Worm (Caenorhabditis elegans): ENCODE measurements around the gene T23F11.2.

Gene T23F11.2

DNA sequence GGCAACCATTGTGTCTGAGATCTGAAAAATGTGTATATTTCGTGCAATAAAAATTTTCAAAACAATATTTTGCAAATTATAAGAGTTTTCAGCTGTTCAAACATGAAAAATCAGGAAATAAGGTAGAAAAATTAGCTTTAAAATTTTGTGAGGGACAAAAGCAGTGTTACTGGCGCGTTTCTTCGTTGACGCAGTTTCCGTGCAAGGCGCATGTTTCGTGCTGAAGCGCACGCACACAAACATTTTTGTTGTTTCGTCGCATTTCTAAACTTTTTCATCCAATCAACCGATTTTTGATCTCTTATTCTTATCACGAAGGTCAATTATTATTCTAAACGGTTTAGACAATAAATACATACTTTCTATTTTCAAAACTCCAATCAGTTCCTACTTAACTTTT is 38.0 kb upstream of the T23F11.2 start, which contains the start of gene nifk-1 (continued):
- TF ChIP-seq madf-3 (GFP tag; IDR thresholded peaks at IDR 0.05) (0 out of 2 replicates have a peak, but pooled peaks have one; percentile 14), egrh-3 (GFP tag; IDR thresholded peaks at IDR 0.05) (no peak), snpc-1.3 (tag; optimal IDR thresholded peaks at IDR 0.05; ENCODE audit: insufficient read depth) (no peak), ztf-28 (GFP tag; IDR thresholded peaks at IDR 0.05) (no peak), snpc-4 (GFP tag; optimal IDR thresholded peaks at IDR 0.05) (no peak), snpc-4 (tag; optimal IDR thresholded peaks at IDR 0.05) (peak in 3 of 4 experiments; percentile 28 to 69 (median 68)), attf-6 (GFP tag; IDR thresholded peaks at IDR 0.05) (no peak), ztf-3 (GFP tag; optimal IDR thresholded peaks at IDR 0.05) (no peak), nfya-2 (GFP tag; IDR thresholded peaks at IDR 0.05) (no peak), die-1 (tag; optimal IDR thresholded peaks at IDR 0.05) (no peak), tbx-9 (tag; optimal IDR thresholded peaks at IDR 0.05; ENCODE audit: borderline replicate concordance) (no peak), C17E4.6 (GFP tag; IDR thresholded peaks at IDR 0.05) (no peak), cebp-2 (GFP tag; IDR thresholded peaks at IDR 0.05) (no peak), pha-4 (tag; optimal IDR thresholded peaks at IDR 0.05) (no peak), gei-17 (GFP tag; optimal IDR thresholded peaks at IDR 0.05) (no peak), F57A8.1 (GFP tag; optimal IDR thresholded peaks at IDR 0.05) (no peak), Y56A3A.18 (GFP tag; IDR thresholded peaks at IDR 0.05) (no peak), him-1 (tag; optimal IDR thresholded peaks at IDR 0.05) (no peak), ets-4 (GFP tag; optimal IDR thresholded peaks at IDR 0.05) (no peak), nfya-1 (tag; optimal IDR thresholded peaks at IDR 0.05; ENCODE audit: borderline replicate concordance, insufficient read depth) (no peak), Y67H2A.10 (GFP tag; conservative IDR thresholded peaks at IDR 0.05) (no peak), unc-130 (GFP tag; optimal IDR thresholded peaks at IDR 0.05) (no peak), hmg-1.2 (GFP tag; IDR thresholded peaks at IDR 0.05) (no peak; the same call in 1 of the 2 replicates), rec-8 (tag; optimal IDR thresholded peaks at IDR 0.05) (no peak), F39B2.1 (GFP tag; IDR thresholded peaks at IDR 0.05) (no peak), lin-40 (tag; optimal IDR thresholded peaks at IDR 0.05) (peak; percentile 55), sptf-2 (GFP tag; optimal IDR thresholded peaks at IDR 0.05) (no peak), madf-10 (tag; optimal IDR thresholded peaks at IDR 0.05) (no peak), let-607 (tag; optimal IDR thresholded peaks at IDR 0.05) (peak in 1 of 2 experiments; percentile 22), F33H1.4 (GFP tag; IDR thresholded peaks at IDR 0.05) (peak; percentile 44), tbp1 (GFP tag; optimal IDR thresholded peaks at IDR 0.05) (peak; percentile 46), dpl-1 (GFP tag; optimal IDR thresholded peaks at IDR 0.05) (peak; percentile 34), sdz-38 (tag; optimal IDR thresholded peaks at IDR 0.05) (no peak), mes-4 (tag; optimal IDR thresholded peaks at IDR 0.05) (no peak), K12H6.12 (tag; optimal IDR thresholded peaks at IDR 0.05) (peak; percentile 22), F23B12.7 (tag; optimal IDR thresholded peaks at IDR 0.05; ENCODE audit: insufficient read depth) (peak; percentile 57), lin-26 (GFP tag; IDR thresholded peaks at IDR 0.05) (no peak), egl-18 (GFP tag; IDR thresholded peaks at IDR 0.05) (no peak), nhr-120 (GFP tag; IDR thresholded peaks at IDR 0.05) (no peak), aptf-2 (GFP tag; conservative IDR thresholded peaks at IDR 0.05) (no peak), F22D6.2 (tag; optimal IDR thresholded peaks at IDR 0.05) (no peak), F49E8.2 (tag; optimal IDR thresholded peaks at IDR 0.05; ENCODE audit: insufficient read depth) (no peak), nhr-179 (tag; optimal IDR thresholded peaks at IDR 0.05) (no peak), atf-7 (tag; optimal IDR thresholded peaks at IDR 0.05) (no peak), F52B5.7 (tag; optimal IDR thresholded peaks at IDR 0.05) (no peak), F57C9.4 (tag; optimal IDR thresholded peaks at IDR 0.05) (no peak), lsl-1 (GFP tag; optimal IDR thresholded peaks at IDR 0.05) (peak; percentile 66), ceh-100 (GFP tag; IDR thresholded peaks at IDR 0.05) (no peak), lin-54 (GFP tag; optimal IDR thresholded peaks at IDR 0.05) (peak; percentile 73)
